Fruit fly (Drosophila melanogaster) Kc167 (cell line): Measurements from ENCODE around the gene Cpr67Fb.

Experiments
- h ChIP-seq: fragments of >200 bp; optimal IDR thresholded peaks from 3 replicates; lab custom pipeline; 2018; ENCODE audit warnings: missing external identifiers
- insv ChIP-seq: fragments of >200 bp; optimal IDR thresholded peaks from 3 replicates; lab custom pipeline; 2018; ENCODE audit warnings: missing external identifiers

DNA sequence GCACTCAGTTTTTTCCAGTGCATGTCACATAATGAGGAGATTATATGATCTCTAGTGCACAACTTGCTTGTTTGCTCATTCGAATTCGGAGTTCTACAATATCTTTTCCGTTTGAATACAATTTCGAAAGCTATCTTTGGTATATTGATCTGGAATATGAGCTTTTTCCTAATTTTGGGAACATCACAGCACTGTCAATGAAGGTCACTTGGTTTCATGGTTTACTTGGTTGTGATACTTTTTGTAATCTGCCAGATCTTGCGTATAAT lies 26.7 kb upstream of the Cpr67Fb start:
- no peak for TF ChIP-seq h
- TF ChIP-seq insv (lab: Kevin White, UChicago), result no peak
